Fruit fly (Drosophila melanogaster) whole organism: Measurements from ENCODE around the gene CG6565.

Experiments used
- CG8478 ChIP-seq: fragments of >200 bp; optimal IDR thresholded peaks from 2 replicates; lab custom pipeline; 2018; ENCODE audit warnings: inconsistent platforms
- Dll ChIP-seq: fragments of >200 bp; optimal IDR thresholded peaks from 2 replicates; lab custom pipeline; 2017
- EcR ChIP-seq, 2 experiments: fragments of >200 bp; optimal IDR thresholded peaks; 2 replicates each; lab custom pipeline; 2017; ENCODE audit warnings: missing biosample characterization in 2 of 2, missing genetic modification characterization in 2 of 2, missing genetic modification reagents in 2 of 2
- pan ChIP-seq: fragments of >200 bp; optimal IDR thresholded peaks from 2 replicates; lab custom pipeline; 2017
- psq ChIP-seq: fragments of >200 bp; optimal IDR thresholded peaks from 2 replicates; lab custom pipeline; 2017
- usp ChIP-seq: fragments of >200 bp; optimal IDR thresholded peaks from 2 replicates; lab custom pipeline; 2017; ENCODE audit warnings: missing biosample characterization, missing genetic modification characterization, mixed read lengths

The CG6565 gene

DNA sequence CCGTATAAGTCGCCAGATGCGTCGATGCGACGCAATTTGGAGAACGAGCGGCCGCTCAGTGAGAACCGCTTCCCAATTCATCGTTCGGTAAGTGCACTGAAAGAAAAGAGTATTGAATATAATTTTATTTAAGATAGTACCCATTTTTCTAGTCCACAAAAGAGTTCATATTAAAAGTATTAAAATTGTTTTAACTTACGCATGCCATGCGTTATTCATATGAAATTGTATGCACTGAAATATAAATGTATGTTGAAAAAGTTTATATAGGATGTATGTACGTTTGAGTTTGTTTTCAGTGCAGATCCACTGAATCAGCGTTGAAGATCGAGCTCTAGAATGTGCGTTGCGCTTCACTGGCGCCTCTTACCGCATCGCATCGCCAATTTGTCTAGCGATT lies 25.7 kb downstream of the CG6565 start:
- TF ChIP-seq psq (lab: Kevin White, UChicago) (no peak), usp (GFP tag; lab: Kevin White, UChicago) (no peak), Dll (no peak), CG8478 (no peak), EcR (GFP tag; optimal IDR thresholded peaks at IDR 0.05; lab: Kevin White, UChicago) (no peak), pan (lab: Kevin White, UChicago) (no peak)

- TF ChIP-seq usp (GFP tag; lab: Kevin White, UChicago), result no peak
- no peak for TF ChIP-seq pan (lab: Kevin White, UChicago)
- no peak for TF ChIP-seq EcR (GFP tag; optimal IDR thresholded peaks at IDR 0.05; lab: Kevin White, UChicago)
- TF ChIP-seq CG8478, result no peak
- TF ChIP-seq Dll, result no peak
- no peak for TF ChIP-seq psq (lab: Kevin White, UChicago)
These were observed 37.7 kb downstream of the CG6565 start, which contains the start of gene Vm34Ca for dm6 chr2L:13411566-13411965. Gene Vm34Ca, minus strand, starts transcription at chr2L:13411631.

- TF ChIP-seq psq (lab: Kevin White, UChicago), result no peak
- no peak for TF ChIP-seq usp (GFP tag; lab: Kevin White, UChicago)
- TF ChIP-seq EcR (GFP tag; optimal IDR thresholded peaks at IDR 0.05; lab: Kevin White, UChicago), result no peak
- no peak for TF ChIP-seq CG8478
- TF ChIP-seq Dll, result no peak
- TF ChIP-seq pan (lab: Kevin White, UChicago), result no peak
These were observed 38.4 kb downstream of the CG6565 start, which contains the start of gene Flad2 for dm6 chr2L:13412219-13412618. Gene Flad2, plus strand, starts transcription at chr2L:13412519.

dm6 chr2L:13414525-13415481 lies 41.0 kb downstream of the CG6565 start, which contains the start of the genes CG16956, CG42784 and CG43850:
Gene CG16956, minus strand, starts transcription at chr2L:13414575.
Gene CG42784, plus strand, starts transcription at chr2L:13415431.
Gene CG43850, plus strand, starts transcription at chr2L:13415431.
- TF ChIP-seq Dll (no peak), usp (GFP tag; lab: Kevin White, UChicago) (no peak), EcR (GFP tag; optimal IDR thresholded peaks at IDR 0.05; lab: Kevin White, UChicago) (no peak), CG8478 (no peak), psq (lab: Kevin White, UChicago) (no peak), pan (lab: Kevin White, UChicago) (no peak)
